Worm (Caenorhabditis elegans) whole organism, L2 larva: ENCODE results near the gene Y54G2A.7.

Experiments used
- ZK546.5 ChIP-seq: sonication (generic microtip); optimal IDR thresholded peaks from 2 replicates; lab custom pipeline; 2017; ENCODE audit warnings: missing biosample characterization, missing genetic modification characterization
- ama-1 ChIP-seq: fragments of 150-350 bp; optimal IDR thresholded peaks from 2 replicates; lab custom pipeline; 2018; ENCODE audit warnings: inconsistent platforms
- ceh-82 ChIP-seq: fragments of 150-350 bp; optimal IDR thresholded peaks from 2 replicates; lab custom pipeline; 2014; ENCODE audit warnings: missing biosample characterization, missing genetic modification characterization
- egl-27 ChIP-seq: sonication (generic microtip); optimal IDR thresholded peaks from 3 replicates; lab custom pipeline; 2017; ENCODE audit warnings: missing biosample characterization, missing genetic modification reagents, missing genetic modification characterization
- gmeb-1 ChIP-seq: fragments of 150-350 bp; optimal IDR thresholded peaks from 2 replicates; lab custom pipeline; 2014; ENCODE audit warnings: missing biosample characterization, missing genetic modification characterization
- nhr-11 ChIP-seq: fragments of 150-350 bp; optimal IDR thresholded peaks from 2 replicates; lab custom pipeline; 2014; ENCODE audit warnings: missing biosample characterization, missing genetic modification characterization
- nhr-129 ChIP-seq: fragments of 150-350 bp; optimal IDR thresholded peaks from 2 replicates; lab custom pipeline; 2014; ENCODE audit warnings: missing biosample characterization, missing genetic modification characterization
- skn-1 ChIP-seq: sonication (generic microtip); optimal IDR thresholded peaks from 2 replicates; lab custom pipeline; 2017; ENCODE audit warnings: missing biosample characterization, missing genetic modification characterization

DNA sequence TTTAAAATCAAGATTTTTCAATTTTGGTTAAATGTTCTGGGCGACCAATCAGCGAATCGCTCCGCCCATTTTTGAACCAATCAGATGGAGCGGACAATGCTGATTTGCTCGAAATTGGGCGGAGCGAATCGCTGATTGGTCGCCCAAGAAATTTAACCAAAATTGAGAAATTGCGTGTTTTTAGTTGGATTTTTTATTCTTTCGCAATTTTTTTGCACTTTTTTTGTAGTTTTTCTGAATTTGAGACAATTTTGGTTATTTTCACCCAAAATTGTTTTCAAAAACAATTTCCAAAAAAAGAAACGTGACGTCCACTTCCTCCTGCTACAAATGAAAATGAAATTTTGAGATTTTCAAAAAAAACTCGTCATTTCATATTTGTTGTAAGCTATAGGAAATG lies 48.2 kb downstream of the Y54G2A.7 start, which contains the start of gene dml-1:
- no peak for TF ChIP-seq ama-1 (lab: Kevin White, UChicago)
- TF ChIP-seq nhr-129 (tag; lab: Kevin White, UChicago) = no peak
- TF ChIP-seq ZK546.5 (tag; lab: Kevin White, UChicago) = no peak
- no peak for TF ChIP-seq nhr-11 (tag; lab: Kevin White, UChicago)
- TF ChIP-seq ceh-82 (tag; lab: Kevin White, UChicago) = no peak
- TF ChIP-seq skn-1 = no peak
- TF ChIP-seq egl-27 (tag; lab: Kevin White, UChicago) = no peak
- no peak for TF ChIP-seq gmeb-1
